In genomic region chr4:411513-411912, dm6 we compare ENCODE assay signal across 2 fruit fly cellular contexts.
TF ChIP-seq lines count a peak whose summit lies in the region.

No protein-coding gene starts in this region.

- no peak for TF ChIP-seq CTCF in whole organism, embryonic (GFP tag; optimal IDR thresholded peaks at IDR 0.05; lab: Kevin White, UChicago)

TF ChIP-seq in whole organism, embryonic, 481 proteins besides CTCF, POLR2A, EP300 and RAD21:
- TF ChIP-seq cg (GFP tag; optimal IDR thresholded peaks at IDR 0.05; lab: Kevin White, UChicago), result peak; percentile 38
- no peak for TF ChIP-seq onecut (GFP tag; IDR thresholded peaks at IDR 0.05; lab: Robert Waterston, UW)
- no peak for TF ChIP-seq az2 (GFP tag; optimal IDR thresholded peaks at IDR 0.05; lab: Kevin White, UChicago)
- no peak for TF ChIP-seq nmo (GFP tag; optimal IDR thresholded peaks at IDR 0.05; lab: Kevin White, UChicago)
- no peak for TF ChIP-seq CG3726 (GFP tag; IDR thresholded peaks at IDR 0.05; lab: Robert Waterston, UW)
- peak; percentile 70; the same call in 1 of the 3 replicates for TF ChIP-seq CG2199 (GFP tag; IDR thresholded peaks at IDR 0.05; lab: Robert Waterston, UW)
- peak; percentile 19 for TF ChIP-seq D19B (GFP tag; optimal IDR thresholded peaks at IDR 0.05; lab: Kevin White, UChicago)
- TF ChIP-seq mirr (GFP tag; optimal IDR thresholded peaks at IDR 0.05; lab: Kevin White, UChicago), result no peak
- peak; percentile 30; the same call in 1 of the 3 replicates for TF ChIP-seq row (GFP tag; IDR thresholded peaks at IDR 0.05; lab: Robert Waterston, UW)
- no peak for TF ChIP-seq HLH3B (GFP tag; IDR thresholded peaks at IDR 0.05; lab: Robert Waterston, UW)
- no peak for TF ChIP-seq unc-4 (GFP tag; IDR thresholded peaks at IDR 0.05; lab: Robert Waterston, UW; ENCODE audit: partially characterized antibody)
- TF ChIP-seq pros (GFP tag; optimal IDR thresholded peaks at IDR 0.05; lab: Kevin White, UChicago), result no peak
- no peak for TF ChIP-seq lmd (GFP tag; IDR thresholded peaks at IDR 0.05; lab: Robert Waterston, UW)
- TF ChIP-seq twi (tag; optimal IDR thresholded peaks at IDR 0.05; lab: Kevin White, UChicago), result peak; percentile 99
- TF ChIP-seq CG13296 (GFP tag; optimal IDR thresholded peaks at IDR 0.05; lab: Kevin White, UChicago), result no peak
- TF ChIP-seq CG7271 (tag; optimal IDR thresholded peaks at IDR 0.05; lab: Kevin White, UChicago), result no peak
- no peak for TF ChIP-seq CG8944 (GFP tag; optimal IDR thresholded peaks at IDR 0.05; lab: Kevin White, UChicago)
- TF ChIP-seq CG4617 (GFP tag; optimal IDR thresholded peaks at IDR 0.05; lab: Kevin White, UChicago; ENCODE audit: borderline replicate concordance), result no peak
- no peak for TF ChIP-seq Neu2 (GFP tag; optimal IDR thresholded peaks at IDR 0.05; lab: Kevin White, UChicago; ENCODE audit: borderline replicate concordance)
- no peak for TF ChIP-seq tll (GFP tag; optimal IDR thresholded peaks at IDR 0.05; lab: Kevin White, UChicago)
- no peak for TF ChIP-seq HLHmδ (GFP tag; optimal IDR thresholded peaks at IDR 0.05; lab: Kevin White, UChicago)
- no peak for TF ChIP-seq fd3F (GFP tag; optimal IDR thresholded peaks at IDR 0.05; lab: Kevin White, UChicago)
- TF ChIP-seq eve (GFP tag; optimal IDR thresholded peaks at IDR 0.05; lab: Kevin White, UChicago), result peak in 1 of 2 experiments; percentile 29
- TF ChIP-seq sc (optimal IDR thresholded peaks at IDR 0.05; lab: Kevin White, UChicago), result no peak
- no peak for TF ChIP-seq sc (GFP tag; optimal IDR thresholded peaks at IDR 0.05; lab: Kevin White, UChicago)
- TF ChIP-seq ato (GFP tag; IDR thresholded peaks at IDR 0.05; lab: Robert Waterston, UW; ENCODE audit: partially characterized antibody), result no peak
- TF ChIP-seq CG8290 (GFP tag; optimal IDR thresholded peaks at IDR 0.05; lab: Kevin White, UChicago), result no peak
- TF ChIP-seq CG8290 (tag; optimal IDR thresholded peaks at IDR 0.05; lab: Kevin White, UChicago), result peak in 1 of 2 experiments; percentile 14
- TF ChIP-seq CG18262 (tag; optimal IDR thresholded peaks at IDR 0.05; lab: Kevin White, UChicago), result peak; percentile 44

TF ChIP-seq in whole organism, prepupa, 60 proteins besides CTCF, POLR2A, EP300 and RAD21:
- TF ChIP-seq esn (GFP tag; optimal IDR thresholded peaks at IDR 0.05; lab: Kevin White, UChicago) (peak; percentile 8), acj6 (GFP tag; optimal IDR thresholded peaks at IDR 0.05; lab: Kevin White, UChicago) (no peak), CG6276 (GFP tag; optimal IDR thresholded peaks at IDR 0.05; lab: Kevin White, UChicago) (no peak), Eip78C (GFP tag; lab: Kevin White, UChicago) (peak; percentile 26)
